3 fruit fly cellular contexts compared by ENCODE assay signal in genomic region chrX:18057202-18057601, dm6.
TF ChIP-seq lines count a peak whose summit lies in the region.

No protein-coding gene starts in this region.

- no peak for TF ChIP-seq CTCF in whole organism, embryonic (GFP tag; optimal IDR thresholded peaks at IDR 0.05; lab: Kevin White, UChicago)

TF ChIP-seq in whole organism, embryonic, 481 proteins besides CTCF, POLR2A, EP300 and RAD21:
- TF ChIP-seq Drgx (GFP tag; IDR thresholded peaks at IDR 0.05; lab: Robert Waterston, UW) (0 out of 2 replicates have a peak, but pooled peaks have one; percentile 30), CG30431 (GFP tag; optimal IDR thresholded peaks at IDR 0.05; lab: Kevin White, UChicago) (no peak)

TF ChIP-seq in whole organism, prepupa, 60 proteins besides CTCF, POLR2A, EP300 and RAD21:
- TF ChIP-seq CG1621 (tag; optimal IDR thresholded peaks at IDR 0.05; lab: Kevin White, UChicago) = no peak
- peak; percentile 58; the same call in 2 of the 3 replicates for TF ChIP-seq eg (GFP tag; IDR thresholded peaks at IDR 0.05; lab: Robert Waterston, UW)
- TF ChIP-seq salr (GFP tag; optimal IDR thresholded peaks at IDR 0.05; lab: Kevin White, UChicago) = no peak
- no peak for TF ChIP-seq cyc (GFP tag; optimal IDR thresholded peaks at IDR 0.05; lab: Kevin White, UChicago)
- peak; percentile 7 for TF ChIP-seq Lpt (GFP tag; optimal IDR thresholded peaks at IDR 0.05; lab: Kevin White, UChicago)
- TF ChIP-seq CG4318 (GFP tag; optimal IDR thresholded peaks at IDR 0.05; lab: Kevin White, UChicago) = no peak
- peak; percentile 50 for TF ChIP-seq CG15336 (GFP tag; IDR thresholded peaks at IDR 0.05; lab: Robert Waterston, UW)
- TF ChIP-seq CG8632 (GFP tag; optimal IDR thresholded peaks at IDR 0.05; lab: Kevin White, UChicago) = no peak
- TF ChIP-seq CG6276 (GFP tag; optimal IDR thresholded peaks at IDR 0.05; lab: Kevin White, UChicago) = peak; percentile 75
- peak; percentile 51; the same call in 2 of the 3 replicates for TF ChIP-seq CG8119 (GFP tag; IDR thresholded peaks at IDR 0.05; lab: Robert Waterston, UW)
- TF ChIP-seq CG11762 (GFP tag; optimal IDR thresholded peaks at IDR 0.05; lab: Kevin White, UChicago; ENCODE audit: insufficient read depth) = no peak
- no peak for TF ChIP-seq Eip93F (GFP tag; optimal IDR thresholded peaks at IDR 0.05; lab: Kevin White, UChicago)
- 0 out of 3 replicates have a peak, but pooled peaks have one; percentile 26 for TF ChIP-seq CG6163 (GFP tag; IDR thresholded peaks at IDR 0.05; lab: Robert Waterston, UW)
- no peak for TF ChIP-seq CG6808 (GFP tag; optimal IDR thresholded peaks at IDR 0.05; lab: Kevin White, UChicago)

TF ChIP-seq in whole organism, pupa, 21 proteins besides CTCF, POLR2A, EP300 and RAD21:
- peak; percentile 48; the same call in 1 of the 2 replicates for TF ChIP-seq Ets98B (GFP tag; IDR thresholded peaks at IDR 0.05; lab: Robert Waterston, UW)
- TF ChIP-seq CG8301 (tag; optimal IDR thresholded peaks at IDR 0.05; lab: Kevin White, UChicago) = peak; percentile 19
- peak; percentile 52 for TF ChIP-seq CG14655 (GFP tag; optimal IDR thresholded peaks at IDR 0.05; lab: Kevin White, UChicago)
- TF ChIP-seq CG4496 (GFP tag; IDR thresholded peaks at IDR 0.05; lab: Robert Waterston, UW) = 0 out of 3 replicates have a peak, but pooled peaks have one; percentile 31
- no peak for TF ChIP-seq CG9948 (tag; optimal IDR thresholded peaks at IDR 0.05; lab: Kevin White, UChicago)
- no peak for TF ChIP-seq Snoo (tag; optimal IDR thresholded peaks at IDR 0.05; lab: Kevin White, UChicago)
- no peak for TF ChIP-seq Pif1B (GFP tag; optimal IDR thresholded peaks at IDR 0.05; lab: Kevin White, UChicago)
- TF ChIP-seq CG10348 (GFP tag; IDR thresholded peaks at IDR 0.05; lab: Robert Waterston, UW) = no peak
- peak; percentile 44; the same call in 1 of the 2 replicates for TF ChIP-seq CG12605 (GFP tag; IDR thresholded peaks at IDR 0.05; lab: Robert Waterston, UW)
- TF ChIP-seq fd96Ca (GFP tag; IDR thresholded peaks at IDR 0.05; lab: Robert Waterston, UW) = 0 out of 3 replicates have a peak, but pooled peaks have one; percentile 25
- peak; percentile 50 for TF ChIP-seq CG32121 (GFP tag; IDR thresholded peaks at IDR 0.05; lab: Robert Waterston, UW)

Comparison
In these comparisons a context has a peak if more than half of its experiments do, and no peak if none do; other contexts are left out.
1. Of the 7 proteins assayed by ChIP-seq in both whole organism, embryonic and whole organism, prepupa: peak only in whole organism, embryonic: none; only in whole organism, prepupa: Lpt; in both: none; in neither: 6.